Worm (Caenorhabditis elegans) whole organism, late embryonic: ENCODE data around the gene rpn-7.

ENCODE experiments used
- dve-1 ChIP-seq: sonication (generic microtip); optimal IDR thresholded peaks from 2 replicates; lab custom pipeline; 2017; ENCODE audit warnings: antibody characterized with exemption, mild to moderate bottlenecking, missing genetic modification characterization, missing compliant biosample characterization
- nhr-11 ChIP-seq: fragments of 150-350 bp; optimal IDR thresholded peaks from 2 replicates; lab custom pipeline; 2014; ENCODE audit warnings: missing biosample characterization, missing genetic modification characterization
- pag-3 ChIP-seq: sonication (generic microtip); optimal IDR thresholded peaks from 2 replicates; lab custom pipeline; 2016; ENCODE audit warnings: missing compliant biosample characterization, missing genetic modification characterization, borderline replicate concordance
- tbx-7 ChIP-seq: sonication (generic microtip); optimal IDR thresholded peaks from 2 replicates; lab custom pipeline; 2016; ENCODE audit warnings: missing genotype, missing genetic modification characterization, missing compliant biosample characterization

DNA sequence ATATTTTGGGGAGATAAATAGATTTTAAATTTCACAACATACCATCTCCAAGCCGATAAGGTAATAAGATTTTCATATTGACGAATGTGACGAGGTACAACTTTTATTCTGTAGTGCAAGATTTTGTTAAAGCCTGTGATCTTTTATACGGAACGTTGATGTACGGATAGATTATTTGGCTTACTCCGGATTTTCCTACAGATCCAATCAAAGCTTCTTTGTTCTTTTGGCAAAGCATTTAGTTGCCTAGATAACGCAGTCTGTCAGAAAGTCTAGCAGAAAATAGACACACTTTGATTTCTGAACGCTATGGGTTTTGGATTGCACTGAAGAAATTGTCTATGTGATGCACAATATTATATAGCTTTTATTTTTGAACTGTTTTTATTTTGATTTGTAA is 17.3 kb upstream of the rpn-7 start, which contains the start of gene F49C12.2:
- TF ChIP-seq dve-1 (tag; lab: Kevin White, UChicago) (no peak), pag-3 (tag; lab: Kevin White, UChicago) (no peak), tbx-7 (no peak), nhr-11 (tag; lab: Kevin White, UChicago) (no peak)
